Worm (Caenorhabditis elegans): ENCODE measurements around the gene C31H2.3.

DNA sequence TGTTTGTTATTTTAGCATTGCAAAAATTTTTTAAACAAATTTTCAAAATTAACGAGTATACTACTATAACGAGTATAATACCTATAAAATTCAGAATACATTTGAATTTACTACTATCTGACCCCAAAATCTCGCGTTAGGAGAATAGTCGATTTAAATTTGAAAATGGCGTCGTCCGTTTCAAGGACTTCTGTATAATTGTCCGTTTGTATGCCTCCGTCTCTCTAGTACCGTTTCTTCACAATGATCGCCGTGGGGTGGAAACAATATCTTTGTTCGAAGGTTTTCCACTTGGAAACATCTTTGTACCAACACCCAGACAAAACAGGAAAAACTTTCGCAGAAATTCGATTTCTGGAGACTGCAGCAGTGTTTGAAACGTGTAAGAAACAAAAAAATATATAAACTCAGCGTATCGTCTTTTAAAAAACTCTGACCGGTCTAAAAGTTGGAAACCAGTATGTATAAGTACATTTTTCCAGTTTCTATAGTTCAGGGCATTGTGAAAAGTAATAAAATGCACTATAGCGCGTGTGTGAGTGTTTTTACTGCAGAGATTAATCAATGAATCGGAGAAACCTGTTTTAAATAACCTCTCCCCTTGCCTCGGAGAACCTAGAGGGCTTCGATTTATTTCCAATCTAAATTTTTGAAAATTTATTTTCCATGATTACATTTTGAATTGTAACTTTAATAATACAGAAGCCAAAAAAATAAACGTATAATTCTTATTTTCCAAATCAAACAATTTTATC, 16.3 kb downstream of the C31H2.3 start:
- TF ChIP-seq lin-15B (tag; optimal IDR thresholded peaks at IDR 0.05), result no peak
- TF ChIP-seq sea-2 (GFP tag; optimal IDR thresholded peaks at IDR 0.05), result no peak
- no peak for TF ChIP-seq fkh-10 (GFP tag; optimal IDR thresholded peaks at IDR 0.05)
- no peak for TF ChIP-seq ama-1 (optimal IDR thresholded peaks at IDR 0.05)
- no peak for TF ChIP-seq mdl-1 (tag; optimal IDR thresholded peaks at IDR 0.05)
